Worm (Caenorhabditis elegans) whole organism, young adult: ENCODE data around the gene ZK742.6.

Experiments
- attf-3 ChIP-seq: fragments of 200-800 bp; sonication (Bioruptor generic); conservative IDR thresholded peaks from 2 replicates; pipeline ENCODE4 v1.3.6; 2022; ENCODE audit warnings: missing genetic modification reagents, missing genetic modification characterization, missing compliant biosample characterization
- bed-1 ChIP-seq: fragments of 200-800 bp; sonication (Bioruptor generic); IDR thresholded peaks from 2 replicates; pipeline ENCODE4 v1.3.6; 2022; ENCODE audit warnings: missing genetic modification reagents, missing genetic modification characterization, missing compliant biosample characterization
- lsl-1 ChIP-seq: fragments of 200-800 bp; sonication (Bioruptor generic); optimal IDR thresholded peaks from 2 replicates; lab custom pipeline; 2018; ENCODE audit warnings: mild to moderate bottlenecking, missing genetic modification characterization, moderate library complexity, missing compliant biosample characterization
- pha-4 ChIP-seq: fragments of 150-350 bp; sonication (generic microtip); optimal IDR thresholded peaks from 2 replicates; lab custom pipeline; 2014; ENCODE audit warnings: missing biosample characterization, missing genetic modification reagents, missing genetic modification characterization
- snpc-4 ChIP-seq, 5 experiments: fragments of 150-350 bp in 1 of 5; sonication (generic microtip) in 4 of 5; optimal IDR thresholded peaks; 2 replicates each; lab custom pipeline; 2014 to 2018; ENCODE audit warnings: missing genetic modification characterization in 5 of 5, missing biosample characterization in 3 of 5, antibody characterized with exemption in 2 of 5, mild to moderate bottlenecking in 2 of 5, missing compliant biosample characterization in 2 of 5, missing genotype in 2 of 5, moderate library complexity in 2 of 5, missing genetic modification reagents in 1 of 5
- tlf-1 ChIP-seq: fragments of 200-800 bp; sonication (Bioruptor generic); optimal IDR thresholded peaks from 2 replicates; lab custom pipeline; 2018; ENCODE audit warnings: mild to moderate bottlenecking, missing genetic modification characterization, missing compliant biosample characterization
- ztf-22 ChIP-seq: fragments of 200-800 bp; sonication (Bioruptor generic); optimal IDR thresholded peaks from 2 replicates; lab custom pipeline; 2018; ENCODE audit warnings: mild to moderate bottlenecking, missing genetic modification characterization, moderate library complexity, missing compliant biosample characterization

DNA sequence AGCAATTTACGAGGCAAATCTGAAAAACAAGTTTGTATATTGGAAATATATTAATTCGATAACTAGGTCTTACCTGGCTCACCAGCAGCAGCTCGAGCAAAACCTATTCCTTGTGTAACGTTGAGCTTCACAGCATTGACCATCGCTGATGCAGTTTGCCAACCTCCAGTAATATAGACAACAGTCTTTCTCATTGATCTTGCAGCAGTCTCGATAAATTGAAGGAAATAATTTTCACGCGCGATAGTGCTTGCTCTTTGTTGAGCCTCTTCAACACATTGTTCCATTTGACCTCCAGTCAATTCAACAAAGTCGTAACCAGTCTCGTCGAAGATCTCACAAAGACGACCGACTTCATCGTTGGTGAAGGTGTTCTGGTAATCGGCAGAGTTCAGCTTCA lies 4.2 kb downstream of the ZK742.6 start:
- TF ChIP-seq tlf-1 (GFP tag; lab: Kevin White, UChicago) (no peak), ztf-22 (GFP tag; lab: Kevin White, UChicago) (no peak), attf-3 (GFP tag; lab: Robert Waterston, UW) (no peak), pha-4 (no peak), lsl-1 (GFP tag; lab: Kevin White, UChicago) (no peak), bed-1 (GFP tag; lab: Robert Waterston, UW) (no peak), snpc-4 (GFP tag; optimal IDR thresholded peaks at IDR 0.05; lab: Kevin White, UChicago) (no peak), snpc-4 (tag; optimal IDR thresholded peaks at IDR 0.05; lab: Kevin White, UChicago) (no peak)
